Fruit fly (Drosophila melanogaster) whole organism, adult: ENCODE measurements around the gene CG32817.

Experiments
- CG14711 ChIP-seq: fragments of 200-800 bp; sonication (Bioruptor generic); optimal IDR thresholded peaks from 2 replicates; lab custom pipeline; 2018; ENCODE audit warnings: missing biosample characterization, mild to moderate bottlenecking, missing genetic modification characterization, moderate library complexity
- CG33017 ChIP-seq: fragments of 200-800 bp; sonication (Bioruptor generic); optimal IDR thresholded peaks from 2 replicates; lab custom pipeline; 2018; ENCODE audit warnings: missing biosample characterization, mild to moderate bottlenecking, missing genetic modification characterization, moderate library complexity
- CG5204 ChIP-seq: fragments of 200-800 bp; sonication (Bioruptor generic); optimal IDR thresholded peaks from 2 replicates; lab custom pipeline; 2016; ENCODE audit warnings: missing biosample characterization, missing genetic modification characterization
- CG7101 ChIP-seq: fragments of 200-800 bp; sonication (Bioruptor generic); optimal IDR thresholded peaks from 2 replicates; lab custom pipeline; 2018; ENCODE audit warnings: missing biosample characterization, mild to moderate bottlenecking, missing genetic modification characterization, moderate library complexity
- Crg-1 ChIP-seq: fragments of 200-800 bp; sonication (Bioruptor generic); optimal IDR thresholded peaks from 2 replicates; lab custom pipeline; 2016; ENCODE audit warnings: missing biosample characterization, missing genetic modification characterization
- Hr96 ChIP-seq: fragments of 200-800 bp; sonication (Bioruptor generic); optimal IDR thresholded peaks from 2 replicates; lab custom pipeline; 2016; ENCODE audit warnings: missing biosample characterization, missing genetic modification characterization
- Mnt ChIP-seq: fragments of 200-800 bp; sonication (Bioruptor generic); optimal IDR thresholded peaks from 2 replicates; lab custom pipeline; 2016; ENCODE audit warnings: missing biosample characterization, mild to moderate bottlenecking, missing genetic modification characterization
- bab1 ChIP-seq: fragments of 200-800 bp; sonication (Bioruptor generic); optimal IDR thresholded peaks from 3 replicates; lab custom pipeline; 2019; ENCODE audit warnings: missing biosample characterization, mild to moderate bottlenecking, missing genetic modification characterization, moderate library complexity
- cic ChIP-seq: fragments of 200-800 bp; sonication (Bioruptor generic); optimal IDR thresholded peaks from 2 replicates; lab custom pipeline; 2017; ENCODE audit warnings: missing biosample characterization, mild to moderate bottlenecking, missing genetic modification characterization, moderate library complexity
- cnc ChIP-seq, 2 experiments: fragments of >200 bp; optimal IDR thresholded peaks; 2 replicates each; lab custom pipeline; 2017
- kay ChIP-seq: fragments of 200-800 bp; sonication (Bioruptor generic); peaks from one replicate; lab custom pipeline; 2016; ENCODE audit warnings: missing biosample characterization, missing genetic modification characterization, borderline replicate concordance
- pad ChIP-seq: fragments of 200-800 bp; sonication (Bioruptor generic); optimal IDR thresholded peaks from 3 replicates; lab custom pipeline; 2017; ENCODE audit warnings: missing biosample characterization, missing genetic modification characterization, mild to moderate bottlenecking, moderate library complexity, missing genetic modification reagents
- tj ChIP-seq: fragments of 200-800 bp; sonication (Bioruptor generic); optimal IDR thresholded peaks from 3 replicates; lab custom pipeline; 2017; ENCODE audit warnings: missing biosample characterization, mild to moderate bottlenecking, missing genetic modification characterization, moderate library complexity
- toe ChIP-seq: fragments of 200-800 bp; sonication (Bioruptor generic); optimal IDR thresholded peaks from 2 replicates; lab custom pipeline; 2016; ENCODE audit warnings: missing biosample characterization, missing genetic modification characterization

dm6 chrX:487517-487957, 8.7 kb downstream of the CG32817 start, which contains the start of the genes CG18273 and CG3156:
- TF ChIP-seq pad (GFP tag; lab: Kevin White, UChicago) = peak; percentile 15
- TF ChIP-seq Crg-1 (GFP tag; lab: Kevin White, UChicago) = no peak
- no peak for TF ChIP-seq Hr96 (GFP tag; lab: Kevin White, UChicago)
- peak; percentile 35 for TF ChIP-seq CG14711 (tag; lab: Kevin White, UChicago)
- no peak for TF ChIP-seq cnc (optimal IDR thresholded peaks at IDR 0.05; lab: Kevin White, UChicago)
- TF ChIP-seq bab1 = peak; percentile 57
- peak; percentile 6 for TF ChIP-seq tj (GFP tag; lab: Kevin White, UChicago)
- TF ChIP-seq Mnt (GFP tag; lab: Kevin White, UChicago) = peak; percentile 97
- no peak for TF ChIP-seq CG5204 (GFP tag; lab: Kevin White, UChicago)
- no peak for TF ChIP-seq CG33017 (tag; lab: Kevin White, UChicago)
- TF ChIP-seq toe = no peak
- no peak for TF ChIP-seq cic (GFP tag; lab: Kevin White, UChicago)
- no peak for TF ChIP-seq kay (GFP tag; lab: Kevin White, UChicago)
- TF ChIP-seq CG7101 (tag; lab: Kevin White, UChicago) = peak; percentile 48
